Fruit fly (Drosophila melanogaster) whole organism, wandering third instar larva: ENCODE measurements around the gene CG15308.
A peak's percentile ranks its signal among the peaks of the same experiment; 100 is the strongest.

Source experiments
- Dif ChIP-seq: fragments of 200-275, 200-300 bp; sonication (Bioruptor generic); optimal IDR thresholded peaks from 2 replicates; lab custom pipeline; 2018; ENCODE audit warnings: missing biosample characterization, missing genetic modification characterization; ENCODE audit not compliant: partially characterized antibody
- GATAd ChIP-seq: sonication (Bioruptor generic); optimal IDR thresholded peaks from 2 replicates; lab custom pipeline; 2016; ENCODE audit warnings: missing biosample characterization, missing genetic modification characterization
- Hr83 ChIP-seq: fragments of 200-300 bp; sonication (Bioruptor generic); optimal IDR thresholded peaks from 2 replicates; lab custom pipeline; 2016; ENCODE audit warnings: missing biosample characterization, mild to moderate bottlenecking, missing genetic modification characterization, moderate library complexity; ENCODE audit not compliant: poor library complexity, severe bottlenecking
- OdsH ChIP-seq: fragments of 200-800 bp; sonication (Bioruptor generic); optimal IDR thresholded peaks from 2 replicates; lab custom pipeline; 2016; ENCODE audit warnings: missing biosample characterization, mild to moderate bottlenecking, missing genetic modification characterization
- Rel ChIP-seq, 2 experiments: fragments of 200-800 bp; sonication (Bioruptor generic) in 1 of 2; optimal IDR thresholded peaks; 2 replicates in 1 of 2; 3 replicates in 1 of 2; lab custom pipeline; 2016 to 2019; ENCODE audit warnings: mild to moderate bottlenecking in 2 of 2, missing biosample characterization in 2 of 2, missing genetic modification characterization in 2 of 2, moderate library complexity in 1 of 2
- Vsx2 ChIP-seq: fragments of 200-300, 225-300 bp; sonication (Bioruptor generic); optimal IDR thresholded peaks from 2 replicates; lab custom pipeline; 2018; ENCODE audit warnings: missing biosample characterization, missing genetic modification characterization; ENCODE audit not compliant: partially characterized antibody
- h ChIP-seq: fragments of 200-800 bp; sonication (Bioruptor generic); optimal IDR thresholded peaks from 3 replicates; lab custom pipeline; 2016; ENCODE audit warnings: missing biosample characterization, mild to moderate bottlenecking, missing genetic modification characterization
- pan ChIP-seq: fragments of >200 bp; optimal IDR thresholded peaks from 2 replicates; lab custom pipeline; 2017
- usp ChIP-seq: fragments of >200 bp; optimal IDR thresholded peaks from 2 replicates; lab custom pipeline; 2017; ENCODE audit warnings: missing biosample characterization, missing genetic modification characterization

- TF ChIP-seq GATAd (GFP tag; lab: Kevin White, UChicago) = peak; percentile 67
- TF ChIP-seq OdsH (GFP tag; lab: Kevin White, UChicago) = peak; percentile 88
- peak; percentile 71 for TF ChIP-seq pan (lab: Kevin White, UChicago)
- TF ChIP-seq Vsx2 (GFP tag; lab: Kevin White, UChicago) = no peak
- TF ChIP-seq Hr83 (GFP tag; lab: Kevin White, UChicago) = peak; percentile 81
- peak; percentile 67 for TF ChIP-seq Rel (GFP tag; optimal IDR thresholded peaks at IDR 0.05; lab: Kevin White, UChicago)
- peak; percentile 9 for TF ChIP-seq Rel (tag; optimal IDR thresholded peaks at IDR 0.05; lab: Kevin White, UChicago)
- no peak for TF ChIP-seq usp (GFP tag; lab: Kevin White, UChicago)
- peak; percentile 39 for TF ChIP-seq Dif (GFP tag; lab: Kevin White, UChicago)
- TF ChIP-seq h (GFP tag; lab: Kevin White, UChicago) = peak; percentile 97
Observed at dm6 chrX:10265213-10266017, 46.5 kb upstream of the CG15308 start, which contains the start of gene CG12643.
